Fruit fly (Drosophila melanogaster): Measurements from ENCODE around the gene CG9393.

Gene CG9393

DNA sequence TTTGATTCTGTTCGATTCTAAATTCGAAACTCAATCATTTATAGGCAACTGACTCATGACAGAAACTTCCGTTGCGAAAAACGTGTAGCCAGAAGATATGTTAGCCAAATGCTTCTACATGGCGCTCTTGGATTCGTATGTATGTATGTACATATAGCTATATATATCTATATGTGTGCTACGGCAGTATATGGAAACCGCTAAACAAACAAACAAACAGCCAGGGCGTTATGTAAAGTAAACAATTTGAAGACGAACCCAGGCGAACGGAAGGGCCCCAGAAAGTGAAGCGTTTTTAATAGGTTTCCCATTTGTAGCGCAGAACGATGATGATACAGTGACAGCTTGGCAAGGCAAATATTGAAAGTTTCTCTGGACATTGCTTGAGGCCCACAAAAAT, 33.6 kb downstream of the CG9393 start:
- TF ChIP-seq CG34367 (tag; optimal IDR thresholded peaks at IDR 0.05) (no peak), EcR (GFP tag; optimal IDR thresholded peaks at IDR 0.05) (no peak), Snoo (tag; optimal IDR thresholded peaks at IDR 0.05) (no peak), CG9948 (tag; optimal IDR thresholded peaks at IDR 0.05) (no peak), CG8301 (tag; optimal IDR thresholded peaks at IDR 0.05) (no peak), Pif1B (GFP tag; optimal IDR thresholded peaks at IDR 0.05) (no peak), D1 (tag; optimal IDR thresholded peaks at IDR 0.05) (no peak), CG32121 (GFP tag; IDR thresholded peaks at IDR 0.05) (no peak), CG15710 (tag; optimal IDR thresholded peaks at IDR 0.05) (no peak), Pif1A (GFP tag; optimal IDR thresholded peaks at IDR 0.05) (no peak), CG17806 (tag; optimal IDR thresholded peaks at IDR 0.05) (no peak), CG13204 (GFP tag; optimal IDR thresholded peaks at IDR 0.05) (no peak), CG4496 (GFP tag; IDR thresholded peaks at IDR 0.05) (no peak), CG14655 (GFP tag; optimal IDR thresholded peaks at IDR 0.05) (no peak), CG10348 (GFP tag; IDR thresholded peaks at IDR 0.05) (no peak), gl (tag; optimal IDR thresholded peaks at IDR 0.05) (no peak), Ets98B (GFP tag; IDR thresholded peaks at IDR 0.05) (no peak), rn (GFP tag; IDR thresholded peaks at IDR 0.05) (no peak)

- TF ChIP-seq CG32121 (GFP tag; IDR thresholded peaks at IDR 0.05) (no peak), Snoo (tag; optimal IDR thresholded peaks at IDR 0.05) (no peak), CG4496 (GFP tag; IDR thresholded peaks at IDR 0.05) (no peak), CG15710 (tag; optimal IDR thresholded peaks at IDR 0.05) (no peak)
Measured at dm6 chr3R:9529387-9529897, 34.0 kb downstream of the CG9393 start.

dm6 chr3R:9527907-9528842, 35.3 kb downstream of the CG9393 start:
- TF ChIP-seq EcR (GFP tag; optimal IDR thresholded peaks at IDR 0.05), result no peak
- peak; percentile 97 for TF ChIP-seq CG4496 (GFP tag; IDR thresholded peaks at IDR 0.05)
- TF ChIP-seq CG17806 (tag; optimal IDR thresholded peaks at IDR 0.05), result peak; percentile 82
- peak; percentile 79 for TF ChIP-seq Snoo (tag; optimal IDR thresholded peaks at IDR 0.05)
- peak; percentile 97 for TF ChIP-seq fd96Ca (GFP tag; IDR thresholded peaks at IDR 0.05)
- peak; percentile 88 for TF ChIP-seq CG12605 (GFP tag; IDR thresholded peaks at IDR 0.05)
- TF ChIP-seq CG14655 (GFP tag; optimal IDR thresholded peaks at IDR 0.05), result no peak
- TF ChIP-seq gl (tag; optimal IDR thresholded peaks at IDR 0.05), result peak; percentile 62
- TF ChIP-seq CG32121 (GFP tag; IDR thresholded peaks at IDR 0.05), result peak; percentile 94
- peak; percentile 91 for TF ChIP-seq Pif1A (GFP tag; optimal IDR thresholded peaks at IDR 0.05)
- peak; percentile 84 for TF ChIP-seq CG8301 (tag; optimal IDR thresholded peaks at IDR 0.05)
- TF ChIP-seq CG13204 (GFP tag; optimal IDR thresholded peaks at IDR 0.05), result no peak
- TF ChIP-seq Pif1B (GFP tag; optimal IDR thresholded peaks at IDR 0.05), result no peak
- TF ChIP-seq Ets98B (GFP tag; IDR thresholded peaks at IDR 0.05), result peak; percentile 96
- peak; percentile 76 for TF ChIP-seq CG9948 (tag; optimal IDR thresholded peaks at IDR 0.05)
- no peak for TF ChIP-seq CG34367 (tag; optimal IDR thresholded peaks at IDR 0.05)
- TF ChIP-seq rn (GFP tag; IDR thresholded peaks at IDR 0.05), result peak; percentile 80
- TF ChIP-seq D1 (tag; optimal IDR thresholded peaks at IDR 0.05), result no peak
- no peak for TF ChIP-seq CG15710 (tag; optimal IDR thresholded peaks at IDR 0.05)
- TF ChIP-seq CG10348 (GFP tag; IDR thresholded peaks at IDR 0.05), result peak; percentile 71

- TF ChIP-seq CG9948 (tag; optimal IDR thresholded peaks at IDR 0.05), result no peak
- no peak for TF ChIP-seq CG17806 (tag; optimal IDR thresholded peaks at IDR 0.05)
- TF ChIP-seq CG32121 (GFP tag; IDR thresholded peaks at IDR 0.05), result no peak
- TF ChIP-seq CG13204 (GFP tag; optimal IDR thresholded peaks at IDR 0.05), result no peak
- no peak for TF ChIP-seq CG4496 (GFP tag; IDR thresholded peaks at IDR 0.05)
- no peak for TF ChIP-seq CG14655 (GFP tag; optimal IDR thresholded peaks at IDR 0.05)
- TF ChIP-seq Pif1A (GFP tag; optimal IDR thresholded peaks at IDR 0.05), result no peak
- no peak for TF ChIP-seq CG12605 (GFP tag; IDR thresholded peaks at IDR 0.05)
- no peak for TF ChIP-seq fd96Ca (GFP tag; IDR thresholded peaks at IDR 0.05)
- TF ChIP-seq D1 (tag; optimal IDR thresholded peaks at IDR 0.05), result no peak
- no peak for TF ChIP-seq CG34367 (tag; optimal IDR thresholded peaks at IDR 0.05)
- TF ChIP-seq Snoo (tag; optimal IDR thresholded peaks at IDR 0.05), result no peak
- no peak for TF ChIP-seq EcR (GFP tag; optimal IDR thresholded peaks at IDR 0.05)
- no peak for TF ChIP-seq rn (GFP tag; IDR thresholded peaks at IDR 0.05)
- TF ChIP-seq CG10348 (GFP tag; IDR thresholded peaks at IDR 0.05), result no peak
- no peak for TF ChIP-seq CG15710 (tag; optimal IDR thresholded peaks at IDR 0.05)
- TF ChIP-seq gl (tag; optimal IDR thresholded peaks at IDR 0.05), result no peak
- no peak for TF ChIP-seq CG8301 (tag; optimal IDR thresholded peaks at IDR 0.05)
Measured at dm6 chr3R:9516400-9516852, 47.0 kb downstream of the CG9393 start.

DNA sequence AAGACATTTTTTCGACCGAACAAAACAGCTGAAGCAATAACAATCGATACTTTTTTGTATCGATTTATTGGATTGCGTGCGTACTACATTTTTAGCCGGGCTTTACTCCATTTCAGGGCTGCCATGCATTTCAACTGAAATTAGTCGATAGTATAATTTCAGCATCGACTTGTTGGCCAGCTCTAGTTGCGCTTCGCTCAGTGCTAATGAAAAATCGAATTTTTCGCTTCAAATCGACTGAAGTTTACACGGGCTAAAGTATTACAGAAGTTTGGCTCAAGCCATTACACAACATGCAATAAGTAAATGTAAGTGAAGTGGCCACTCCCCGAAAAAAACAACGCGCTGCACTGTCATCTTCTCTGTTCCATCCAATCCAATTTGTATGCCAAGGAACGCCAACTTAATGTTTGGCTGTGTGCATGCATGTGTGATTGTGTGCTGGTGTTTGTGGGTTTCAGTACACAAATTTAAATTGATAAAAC, 47.6 kb downstream of the CG9393 start, which contains the start of the genes mRpL47, CG8176 and Kdm3:
Gene mRpL47, minus strand, starts transcription at position 49 of the 485 bp plus-strand sequence.
Gene CG8176, plus strand, starts transcription at position 148 of the 485 bp plus-strand sequence.
Gene Kdm3, plus strand, starts transcription at position 148 of the 485 bp plus-strand sequence.
- TF ChIP-seq D1 (tag; optimal IDR thresholded peaks at IDR 0.05), result no peak
- peak; percentile 13 for TF ChIP-seq CG15710 (tag; optimal IDR thresholded peaks at IDR 0.05)

- TF ChIP-seq CG32121 (GFP tag; IDR thresholded peaks at IDR 0.05) (no peak), CG15710 (tag; optimal IDR thresholded peaks at IDR 0.05) (peak; percentile 34), Snoo (tag; optimal IDR thresholded peaks at IDR 0.05) (peak; percentile 23), CG12605 (GFP tag; IDR thresholded peaks at IDR 0.05) (no peak), CG34367 (tag; optimal IDR thresholded peaks at IDR 0.05) (no peak), CG8159 (tag; optimal IDR thresholded peaks at IDR 0.05) (peak; percentile 33), EcR (GFP tag; optimal IDR thresholded peaks at IDR 0.05) (no peak), CG8301 (tag; optimal IDR thresholded peaks at IDR 0.05) (no peak), gl (tag; optimal IDR thresholded peaks at IDR 0.05) (no peak), Pif1A (GFP tag; optimal IDR thresholded peaks at IDR 0.05) (no peak), CG10348 (GFP tag; IDR thresholded peaks at IDR 0.05) (no peak), CG9948 (tag; optimal IDR thresholded peaks at IDR 0.05) (peak; percentile 9), CG17806 (tag; optimal IDR thresholded peaks at IDR 0.05) (peak; percentile 19)
Measured at dm6 chr3R:9513052-9513420, 50.4 kb downstream of the CG9393 start, which contains the start of the genes Ras85D and Rlb1. Ras85D (minus strand) TSS chr3R:9513067. Rlb1 (plus strand) TSS chr3R:9513327.

Data from whole organism, pupa.